Fruit fly (Drosophila melanogaster) whole organism, adult: Measurements from ENCODE around the gene CG32161.

Experiments
- CG11617 ChIP-seq: fragments of 200-800 bp; sonication (Bioruptor generic); optimal IDR thresholded peaks from 2 replicates; lab custom pipeline; 2017; ENCODE audit warnings: mild to moderate bottlenecking, missing biosample characterization, missing genetic modification reagents, missing genetic modification characterization
- CG12768 ChIP-seq: fragments of 200-800 bp; sonication (Bioruptor generic); optimal IDR thresholded peaks from 2 replicates; lab custom pipeline; 2017; ENCODE audit warnings: missing biosample characterization, missing genetic modification characterization, mild to moderate bottlenecking, moderate library complexity, missing genetic modification reagents
- CG14711 ChIP-seq: fragments of 200-800 bp; sonication (Bioruptor generic); optimal IDR thresholded peaks from 2 replicates; lab custom pipeline; 2018; ENCODE audit warnings: missing biosample characterization, mild to moderate bottlenecking, missing genetic modification characterization, moderate library complexity
- CG1620 ChIP-seq: fragments of 200-800 bp; sonication (Bioruptor generic); optimal IDR thresholded peaks from 2 replicates; lab custom pipeline; 2016; ENCODE audit warnings: missing biosample characterization, missing genetic modification characterization
- CG33017 ChIP-seq: fragments of 200-800 bp; sonication (Bioruptor generic); optimal IDR thresholded peaks from 2 replicates; lab custom pipeline; 2018; ENCODE audit warnings: missing biosample characterization, mild to moderate bottlenecking, missing genetic modification characterization, moderate library complexity
- CG5204 ChIP-seq: fragments of 200-800 bp; sonication (Bioruptor generic); optimal IDR thresholded peaks from 2 replicates; lab custom pipeline; 2016; ENCODE audit warnings: missing biosample characterization, missing genetic modification characterization
- CG7045 ChIP-seq: fragments of 200-800 bp; sonication (Bioruptor generic); optimal IDR thresholded peaks from 2 replicates; lab custom pipeline; 2017; ENCODE audit warnings: missing biosample characterization, mild to moderate bottlenecking, missing genetic modification characterization
- CG7101 ChIP-seq: fragments of 200-800 bp; sonication (Bioruptor generic); optimal IDR thresholded peaks from 2 replicates; lab custom pipeline; 2018; ENCODE audit warnings: missing biosample characterization, mild to moderate bottlenecking, missing genetic modification characterization, moderate library complexity
- Clk ChIP-seq: fragments of 200-800 bp; sonication (Bioruptor generic); optimal IDR thresholded peaks from 2 replicates; lab custom pipeline; 2017; ENCODE audit warnings: missing biosample characterization, missing genetic modification characterization
- Crg-1 ChIP-seq: fragments of 200-800 bp; sonication (Bioruptor generic); optimal IDR thresholded peaks from 2 replicates; lab custom pipeline; 2016; ENCODE audit warnings: missing biosample characterization, missing genetic modification characterization
- Hr96 ChIP-seq: fragments of 200-800 bp; sonication (Bioruptor generic); optimal IDR thresholded peaks from 2 replicates; lab custom pipeline; 2016; ENCODE audit warnings: missing biosample characterization, missing genetic modification characterization
- Mnt ChIP-seq: fragments of 200-800 bp; sonication (Bioruptor generic); optimal IDR thresholded peaks from 2 replicates; lab custom pipeline; 2016; ENCODE audit warnings: missing biosample characterization, mild to moderate bottlenecking, missing genetic modification characterization
- bab1 ChIP-seq: fragments of 200-800 bp; sonication (Bioruptor generic); optimal IDR thresholded peaks from 3 replicates; lab custom pipeline; 2019; ENCODE audit warnings: missing biosample characterization, mild to moderate bottlenecking, missing genetic modification characterization, moderate library complexity
- cic ChIP-seq: fragments of 200-800 bp; sonication (Bioruptor generic); optimal IDR thresholded peaks from 2 replicates; lab custom pipeline; 2017; ENCODE audit warnings: missing biosample characterization, mild to moderate bottlenecking, missing genetic modification characterization, moderate library complexity
- cnc ChIP-seq, 2 experiments: fragments of >200 bp; optimal IDR thresholded peaks; 2 replicates each; lab custom pipeline; 2017
- kay ChIP-seq: fragments of 200-800 bp; sonication (Bioruptor generic); peaks from one replicate; lab custom pipeline; 2016; ENCODE audit warnings: missing biosample characterization, missing genetic modification characterization, borderline replicate concordance
- ovo ChIP-seq: fragments of 200-800 bp; sonication (Bioruptor generic); optimal IDR thresholded peaks from 2 replicates; lab custom pipeline; 2016; ENCODE audit warnings: missing biosample characterization, missing genetic modification characterization
- pad ChIP-seq: fragments of 200-800 bp; sonication (Bioruptor generic); optimal IDR thresholded peaks from 3 replicates; lab custom pipeline; 2017; ENCODE audit warnings: missing biosample characterization, missing genetic modification characterization, mild to moderate bottlenecking, moderate library complexity, missing genetic modification reagents
- tj ChIP-seq: fragments of 200-800 bp; sonication (Bioruptor generic); optimal IDR thresholded peaks from 3 replicates; lab custom pipeline; 2017; ENCODE audit warnings: missing biosample characterization, mild to moderate bottlenecking, missing genetic modification characterization, moderate library complexity
- toe ChIP-seq: fragments of 200-800 bp; sonication (Bioruptor generic); optimal IDR thresholded peaks from 2 replicates; lab custom pipeline; 2016; ENCODE audit warnings: missing biosample characterization, missing genetic modification characterization

CG32161 gene

DNA sequence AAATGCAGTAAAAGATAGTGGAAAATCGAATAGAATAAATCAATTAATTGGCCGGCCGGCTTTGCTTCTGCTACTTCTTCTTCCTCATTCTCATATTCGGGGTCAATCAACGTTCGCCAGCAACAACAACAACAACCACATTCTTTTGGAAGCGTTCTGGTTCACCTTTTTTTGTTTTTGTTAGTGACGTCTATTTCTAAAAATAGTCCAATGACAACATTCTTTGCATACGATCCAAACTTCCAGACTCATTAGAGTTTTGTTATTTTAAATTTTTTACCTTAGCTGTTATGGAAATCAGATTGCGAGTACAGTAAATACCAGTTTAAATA, 19.8 kb downstream of the CG32161 start:
- no peak for TF ChIP-seq kay (GFP tag; lab: Kevin White, UChicago)
- no peak for TF ChIP-seq Crg-1 (GFP tag; lab: Kevin White, UChicago)
- TF ChIP-seq cic (GFP tag; lab: Kevin White, UChicago): no peak
- no peak for TF ChIP-seq CG7045
- TF ChIP-seq pad (GFP tag; lab: Kevin White, UChicago): no peak
- no peak for TF ChIP-seq Clk (GFP tag; lab: Kevin White, UChicago)
- no peak for TF ChIP-seq Hr96 (GFP tag; lab: Kevin White, UChicago)
- no peak for TF ChIP-seq tj (GFP tag; lab: Kevin White, UChicago)
- no peak for TF ChIP-seq CG12768 (GFP tag; lab: Kevin White, UChicago)

- TF ChIP-seq CG14711 (tag; lab: Kevin White, UChicago) (no peak), toe (GFP tag; lab: Kevin White, UChicago) (no peak), Clk (GFP tag; lab: Kevin White, UChicago) (no peak), CG1620 (GFP tag; lab: Kevin White, UChicago) (no peak), Mnt (no peak), CG12768 (GFP tag; lab: Kevin White, UChicago) (no peak), cnc (optimal IDR thresholded peaks at IDR 0.05; lab: Kevin White, UChicago) (no peak), pad (GFP tag; lab: Kevin White, UChicago) (no peak), CG7045 (no peak), CG7101 (no peak), CG33017 (tag; lab: Kevin White, UChicago) (no peak), ovo (GFP tag; lab: Kevin White, UChicago) (no peak), bab1 (GFP tag; lab: Kevin White, UChicago) (no peak)
Observed at dm6 chr3L:16867190-16867589, 21.2 kb downstream of the CG32161 start.

dm6 chr3L:16870723-16871137, 24.7 kb downstream of the CG32161 start:
- TF ChIP-seq CG33017 (tag; lab: Kevin White, UChicago) (no peak), cic (GFP tag; lab: Kevin White, UChicago) (no peak), CG11617 (no peak), Mnt (no peak), CG1620 (GFP tag; lab: Kevin White, UChicago) (no peak), cnc (optimal IDR thresholded peaks at IDR 0.05; lab: Kevin White, UChicago) (no peak), CG7045 (no peak), CG7101 (no peak), CG14711 (tag; lab: Kevin White, UChicago) (no peak), ovo (GFP tag; lab: Kevin White, UChicago) (no peak), tj (GFP tag; lab: Kevin White, UChicago) (no peak), Clk (GFP tag; lab: Kevin White, UChicago) (no peak), kay (GFP tag; lab: Kevin White, UChicago) (no peak), Crg-1 (GFP tag; lab: Kevin White, UChicago) (no peak), CG12768 (GFP tag; lab: Kevin White, UChicago) (no peak), CG5204 (GFP tag; lab: Kevin White, UChicago) (no peak)

DNA sequence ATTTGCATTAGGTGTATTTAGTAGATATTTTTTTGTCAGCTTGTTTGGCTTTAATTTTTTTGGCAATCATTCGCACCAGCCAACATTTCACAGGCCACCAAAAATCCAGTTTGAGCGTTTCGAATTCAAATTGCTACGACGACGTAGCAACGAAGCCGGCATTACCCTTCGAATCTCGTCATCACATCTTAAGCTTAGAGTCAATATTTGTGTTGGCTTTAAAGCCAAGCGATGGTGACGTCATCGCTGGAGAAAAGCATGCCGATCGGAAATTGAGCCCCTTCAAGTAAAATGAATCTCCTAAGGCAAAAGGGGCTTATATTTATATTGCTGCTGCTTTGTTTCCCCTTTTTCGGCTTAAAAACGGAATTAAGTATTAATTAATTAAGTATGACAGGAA, 25.6 kb downstream of the CG32161 start:
- no peak for TF ChIP-seq CG12768 (GFP tag; lab: Kevin White, UChicago)
- no peak for TF ChIP-seq Crg-1 (GFP tag; lab: Kevin White, UChicago)
- no peak for TF ChIP-seq kay (GFP tag; lab: Kevin White, UChicago)

dm6 chr3L:16872487-16872955, 26.5 kb downstream of the CG32161 start:
- TF ChIP-seq cnc (optimal IDR thresholded peaks at IDR 0.05; lab: Kevin White, UChicago) (no peak), kay (GFP tag; lab: Kevin White, UChicago) (no peak), CG5204 (GFP tag; lab: Kevin White, UChicago) (no peak), ovo (GFP tag; lab: Kevin White, UChicago) (no peak), Clk (GFP tag; lab: Kevin White, UChicago) (no peak), CG33017 (tag; lab: Kevin White, UChicago) (no peak), Mnt (no peak), CG11617 (no peak), tj (GFP tag; lab: Kevin White, UChicago) (no peak), bab1 (GFP tag; lab: Kevin White, UChicago) (no peak), Crg-1 (GFP tag; lab: Kevin White, UChicago) (no peak), cic (GFP tag; lab: Kevin White, UChicago) (no peak), pad (GFP tag; lab: Kevin White, UChicago) (no peak), CG7101 (no peak), Hr96 (GFP tag; lab: Kevin White, UChicago) (no peak)

- TF ChIP-seq CG1620 (GFP tag; lab: Kevin White, UChicago) (no peak), CG14711 (tag; lab: Kevin White, UChicago) (no peak), cnc (optimal IDR thresholded peaks at IDR 0.05; lab: Kevin White, UChicago) (no peak), Crg-1 (GFP tag; lab: Kevin White, UChicago) (no peak), CG33017 (tag; lab: Kevin White, UChicago) (no peak)
Observed at dm6 chr3L:16873127-16873543, 27.1 kb downstream of the CG32161 start.

dm6 chr3L:16873679-16874078, 27.7 kb downstream of the CG32161 start:
- TF ChIP-seq kay (GFP tag; lab: Kevin White, UChicago): peak; percentile 81
- no peak for TF ChIP-seq ovo (GFP tag; lab: Kevin White, UChicago)
